Worm (Caenorhabditis elegans): ENCODE data around the gene snr-4.

ce11 chrV:12025683-12026082 lies 46.2 kb upstream of the snr-4 start:
- TF ChIP-seq lin-39 (tag; optimal IDR thresholded peaks at IDR 0.05) (no peak), swsn-7 (tag; optimal IDR thresholded peaks at IDR 0.05) (peak; percentile 10), sptf-1 (tag; optimal IDR thresholded peaks at IDR 0.05) (no peak), vab-15 (tag; optimal IDR thresholded peaks at IDR 0.05) (no peak), ztf-11 (tag; optimal IDR thresholded peaks at IDR 0.05) (no peak), pqm-1 (tag; optimal IDR thresholded peaks at IDR 0.05) (no peak)
